Worm (Caenorhabditis elegans) whole organism, midembryonic: ENCODE measurements around the gene R05G9R.1.

ENCODE experiments used
- cog-1 ChIP-seq: sonication (generic microtip); optimal IDR thresholded peaks from 2 replicates; lab custom pipeline; 2016; ENCODE audit warnings: missing genetic modification characterization, missing compliant biosample characterization
- ref-1 ChIP-seq: fragments of 200-800 bp; sonication (Bioruptor generic); conservative IDR thresholded peaks from 2 replicates; pipeline ENCODE4 v1.3.6; 2022; ENCODE audit warnings: missing genetic modification reagents, missing genetic modification characterization, missing compliant biosample characterization

- TF ChIP-seq cog-1 = no peak
- TF ChIP-seq ref-1 = no peak
Observed at ce11 chrII:6486344-6486743, 27.5 kb downstream of the R05G9R.1 start.
